Worm (Caenorhabditis elegans) whole organism, L2 larva: ENCODE data around the gene sri-72.

Source experiments
- F13H6.1 ChIP-seq: sonication (generic microtip); optimal IDR thresholded peaks from 2 replicates; lab custom pipeline; 2016; ENCODE audit warnings: missing genetic modification characterization, missing compliant biosample characterization
- aly-2 ChIP-seq: fragments of 150-350 bp; optimal IDR thresholded peaks from 2 replicates; lab custom pipeline; 2014; ENCODE audit warnings: missing biosample characterization, missing genetic modification characterization

- TF ChIP-seq F13H6.1 (tag; lab: Kevin White, UChicago) (no peak), aly-2 (tag; lab: Kevin White, UChicago) (no peak)
Measured at ce11 chrV:521517-521916, 46.5 kb downstream of the sri-72 start, which contains the start of gene srw-107.
